Fruit fly (Drosophila melanogaster) whole organism, adult: ENCODE measurements around the gene CG43156.

ENCODE experiments used
- CG11617 ChIP-seq: fragments of 200-800 bp; sonication (Bioruptor generic); optimal IDR thresholded peaks from 2 replicates; lab custom pipeline; 2017; ENCODE audit warnings: mild to moderate bottlenecking, missing biosample characterization, missing genetic modification reagents, missing genetic modification characterization
- CG12768 ChIP-seq: fragments of 200-800 bp; sonication (Bioruptor generic); optimal IDR thresholded peaks from 2 replicates; lab custom pipeline; 2017; ENCODE audit warnings: missing biosample characterization, missing genetic modification characterization, mild to moderate bottlenecking, moderate library complexity, missing genetic modification reagents
- CG14711 ChIP-seq: fragments of 200-800 bp; sonication (Bioruptor generic); optimal IDR thresholded peaks from 2 replicates; lab custom pipeline; 2018; ENCODE audit warnings: missing biosample characterization, mild to moderate bottlenecking, missing genetic modification characterization, moderate library complexity
- CG1620 ChIP-seq: fragments of 200-800 bp; sonication (Bioruptor generic); optimal IDR thresholded peaks from 2 replicates; lab custom pipeline; 2016; ENCODE audit warnings: missing biosample characterization, missing genetic modification characterization
- CG33017 ChIP-seq: fragments of 200-800 bp; sonication (Bioruptor generic); optimal IDR thresholded peaks from 2 replicates; lab custom pipeline; 2018; ENCODE audit warnings: missing biosample characterization, mild to moderate bottlenecking, missing genetic modification characterization, moderate library complexity
- CG5204 ChIP-seq: fragments of 200-800 bp; sonication (Bioruptor generic); optimal IDR thresholded peaks from 2 replicates; lab custom pipeline; 2016; ENCODE audit warnings: missing biosample characterization, missing genetic modification characterization
- CG7045 ChIP-seq: fragments of 200-800 bp; sonication (Bioruptor generic); optimal IDR thresholded peaks from 2 replicates; lab custom pipeline; 2017; ENCODE audit warnings: missing biosample characterization, mild to moderate bottlenecking, missing genetic modification characterization
- CG7101 ChIP-seq: fragments of 200-800 bp; sonication (Bioruptor generic); optimal IDR thresholded peaks from 2 replicates; lab custom pipeline; 2018; ENCODE audit warnings: missing biosample characterization, mild to moderate bottlenecking, missing genetic modification characterization, moderate library complexity
- Clk ChIP-seq: fragments of 200-800 bp; sonication (Bioruptor generic); optimal IDR thresholded peaks from 2 replicates; lab custom pipeline; 2017; ENCODE audit warnings: missing biosample characterization, missing genetic modification characterization
- Crg-1 ChIP-seq: fragments of 200-800 bp; sonication (Bioruptor generic); optimal IDR thresholded peaks from 2 replicates; lab custom pipeline; 2016; ENCODE audit warnings: missing biosample characterization, missing genetic modification characterization
- Hr96 ChIP-seq: fragments of 200-800 bp; sonication (Bioruptor generic); optimal IDR thresholded peaks from 2 replicates; lab custom pipeline; 2016; ENCODE audit warnings: missing biosample characterization, missing genetic modification characterization
- Mnt ChIP-seq: fragments of 200-800 bp; sonication (Bioruptor generic); optimal IDR thresholded peaks from 2 replicates; lab custom pipeline; 2016; ENCODE audit warnings: missing biosample characterization, mild to moderate bottlenecking, missing genetic modification characterization
- bab1 ChIP-seq: fragments of 200-800 bp; sonication (Bioruptor generic); optimal IDR thresholded peaks from 3 replicates; lab custom pipeline; 2019; ENCODE audit warnings: missing biosample characterization, mild to moderate bottlenecking, missing genetic modification characterization, moderate library complexity
- cic ChIP-seq: fragments of 200-800 bp; sonication (Bioruptor generic); optimal IDR thresholded peaks from 2 replicates; lab custom pipeline; 2017; ENCODE audit warnings: missing biosample characterization, mild to moderate bottlenecking, missing genetic modification characterization, moderate library complexity
- cnc ChIP-seq, 2 experiments: fragments of >200 bp; optimal IDR thresholded peaks; 2 replicates each; lab custom pipeline; 2017
- kay ChIP-seq: fragments of 200-800 bp; sonication (Bioruptor generic); peaks from one replicate; lab custom pipeline; 2016; ENCODE audit warnings: missing biosample characterization, missing genetic modification characterization, borderline replicate concordance
- ovo ChIP-seq: fragments of 200-800 bp; sonication (Bioruptor generic); optimal IDR thresholded peaks from 2 replicates; lab custom pipeline; 2016; ENCODE audit warnings: missing biosample characterization, missing genetic modification characterization
- pad ChIP-seq: fragments of 200-800 bp; sonication (Bioruptor generic); optimal IDR thresholded peaks from 3 replicates; lab custom pipeline; 2017; ENCODE audit warnings: missing biosample characterization, missing genetic modification characterization, mild to moderate bottlenecking, moderate library complexity, missing genetic modification reagents
- tj ChIP-seq: fragments of 200-800 bp; sonication (Bioruptor generic); optimal IDR thresholded peaks from 3 replicates; lab custom pipeline; 2017; ENCODE audit warnings: missing biosample characterization, mild to moderate bottlenecking, missing genetic modification characterization, moderate library complexity
- toe ChIP-seq: fragments of 200-800 bp; sonication (Bioruptor generic); optimal IDR thresholded peaks from 2 replicates; lab custom pipeline; 2016; ENCODE audit warnings: missing biosample characterization, missing genetic modification characterization

The CG43156 gene

dm6 chrX:11872517-11872916 is 34.2 kb downstream of the CG43156 start, which contains the start of gene BORCS5:
BORCS5 (minus strand) TSS chrX:11872779.
- TF ChIP-seq Clk (GFP tag; lab: Kevin White, UChicago) (no peak), CG1620 (GFP tag; lab: Kevin White, UChicago) (peak; percentile 18), kay (no peak)

DNA sequence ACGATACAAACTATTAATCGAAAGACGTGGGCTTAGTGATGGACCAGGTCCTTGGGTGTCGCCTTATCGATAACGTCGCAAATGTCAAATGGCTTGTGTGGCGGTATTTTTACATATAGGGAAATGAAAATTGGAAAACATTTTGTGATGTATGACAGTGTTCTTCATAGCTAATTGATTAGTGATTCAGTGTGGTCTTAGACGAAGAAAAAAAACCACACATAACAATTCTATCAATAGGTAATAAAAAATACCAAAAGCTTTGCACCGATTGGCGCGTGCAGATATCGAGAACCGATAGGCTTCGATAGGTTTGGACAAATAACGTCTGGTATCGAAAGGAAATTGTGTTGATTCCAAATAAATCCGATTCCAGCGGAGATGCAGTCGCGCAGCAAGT is 37.8 kb downstream of the CG43156 start, which contains the start of the genes Nrd1 and CG1847:
TSS of gene Nrd1 (minus strand) at position 28 of the 400 bp plus-strand sequence.
TSS of gene CG1847 (plus strand) at position 305 of the 400 bp plus-strand sequence.
- TF ChIP-seq ovo (GFP tag; lab: Kevin White, UChicago): no peak
- no peak for TF ChIP-seq Hr96 (GFP tag; lab: Kevin White, UChicago)
- TF ChIP-seq CG7101 (tag; lab: Kevin White, UChicago): no peak
- no peak for TF ChIP-seq CG5204 (GFP tag; lab: Kevin White, UChicago)
- no peak for TF ChIP-seq CG12768 (GFP tag; lab: Kevin White, UChicago)
- no peak for TF ChIP-seq CG14711 (tag; lab: Kevin White, UChicago)
- TF ChIP-seq cic: no peak
- no peak for TF ChIP-seq CG1620 (GFP tag; lab: Kevin White, UChicago)
- TF ChIP-seq pad (GFP tag; lab: Kevin White, UChicago): no peak
- TF ChIP-seq CG7045 (GFP tag; lab: Kevin White, UChicago): no peak
- no peak for TF ChIP-seq bab1
- no peak for TF ChIP-seq Mnt (GFP tag; lab: Kevin White, UChicago)
- TF ChIP-seq CG11617 (GFP tag; lab: Kevin White, UChicago): no peak
- no peak for TF ChIP-seq tj
- no peak for TF ChIP-seq kay
- no peak for TF ChIP-seq Clk (GFP tag; lab: Kevin White, UChicago)
- TF ChIP-seq toe: no peak
- TF ChIP-seq CG33017 (tag; lab: Kevin White, UChicago): no peak

DNA sequence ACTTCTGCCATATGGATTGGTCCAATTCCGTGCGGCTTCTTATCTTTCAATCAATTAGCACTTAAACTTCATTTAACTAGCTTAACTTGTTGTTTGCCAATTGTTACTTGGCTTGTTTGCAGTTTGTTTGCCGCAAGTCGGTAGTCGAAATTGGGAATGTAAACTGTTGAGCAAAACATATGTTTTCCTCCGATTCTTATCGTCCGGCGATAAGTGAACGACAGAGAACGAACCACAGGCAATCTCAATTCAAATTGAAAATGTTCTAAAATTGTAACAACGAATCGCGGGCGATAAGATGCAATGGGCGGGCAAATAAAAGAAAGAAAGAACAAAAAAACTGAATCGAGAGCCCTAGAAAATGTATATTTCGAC is 48.2 kb downstream of the CG43156 start:
- no peak for TF ChIP-seq CG14711 (tag; lab: Kevin White, UChicago)
- no peak for TF ChIP-seq Clk (GFP tag; lab: Kevin White, UChicago)
- no peak for TF ChIP-seq Crg-1
- TF ChIP-seq CG33017 (tag; lab: Kevin White, UChicago): no peak
- TF ChIP-seq bab1: no peak
- TF ChIP-seq pad (GFP tag; lab: Kevin White, UChicago): no peak
- no peak for TF ChIP-seq cnc (optimal IDR thresholded peaks at IDR 0.05; lab: Kevin White, UChicago)
- TF ChIP-seq CG5204 (GFP tag; lab: Kevin White, UChicago): no peak
- no peak for TF ChIP-seq toe
- TF ChIP-seq CG7045 (GFP tag; lab: Kevin White, UChicago): no peak
- TF ChIP-seq Mnt (GFP tag; lab: Kevin White, UChicago): no peak
- no peak for TF ChIP-seq CG7101 (tag; lab: Kevin White, UChicago)
- no peak for TF ChIP-seq Hr96 (GFP tag; lab: Kevin White, UChicago)
- no peak for TF ChIP-seq kay

- no peak for TF ChIP-seq cnc (optimal IDR thresholded peaks at IDR 0.05; lab: Kevin White, UChicago)
- TF ChIP-seq CG11617 (GFP tag; lab: Kevin White, UChicago): peak; percentile 36
- peak; percentile 11 for TF ChIP-seq Mnt (GFP tag; lab: Kevin White, UChicago)
- TF ChIP-seq tj: peak; percentile 19
- peak; percentile 70 for TF ChIP-seq CG14711 (tag; lab: Kevin White, UChicago)
- TF ChIP-seq bab1: peak; percentile 97
- no peak for TF ChIP-seq ovo (GFP tag; lab: Kevin White, UChicago)
- peak; percentile 29 for TF ChIP-seq CG1620 (GFP tag; lab: Kevin White, UChicago)
- TF ChIP-seq Crg-1: peak; percentile 3
- TF ChIP-seq CG33017 (tag; lab: Kevin White, UChicago): no peak
- peak; percentile 48 for TF ChIP-seq CG7101 (tag; lab: Kevin White, UChicago)
- no peak for TF ChIP-seq cic
Measured at dm6 chrX:11857522-11858438, 48.9 kb downstream of the CG43156 start.

dm6 chrX:11856867-11857266 is 49.8 kb downstream of the CG43156 start:
- no peak for TF ChIP-seq ovo (GFP tag; lab: Kevin White, UChicago)
- TF ChIP-seq Crg-1: no peak
- no peak for TF ChIP-seq CG11617 (GFP tag; lab: Kevin White, UChicago)
- TF ChIP-seq toe: no peak
